Worm (Caenorhabditis elegans) whole organism, midembryonic: ENCODE measurements around the gene F07A11.4.
A peak's percentile ranks its signal among the peaks of the same experiment; 100 is the strongest.

Experiments used
- T22C8.4 ChIP-seq: fragments of 200-800 bp; sonication (Bioruptor generic); IDR thresholded peaks from 2 replicates; pipeline ENCODE4 v1.3.6; 2022; ENCODE audit warnings: missing genetic modification characterization, missing compliant biosample characterization
- cog-1 ChIP-seq: sonication (generic microtip); optimal IDR thresholded peaks from 2 replicates; lab custom pipeline; 2016; ENCODE audit warnings: missing genetic modification characterization, missing compliant biosample characterization
- flt-1 ChIP-seq: fragments of 200-800 bp; sonication (Bioruptor generic); IDR thresholded peaks from 2 replicates; pipeline ENCODE4 v1.3.6; 2022; ENCODE audit warnings: missing genetic modification characterization, missing compliant biosample characterization
- klf-2 ChIP-seq: fragments of 200-800 bp; sonication (Bioruptor generic); conservative IDR thresholded peaks from 2 replicates; pipeline ENCODE4 v1.3.6; 2022; ENCODE audit warnings: missing genetic modification reagents, missing genetic modification characterization, missing compliant biosample characterization
- med-1 ChIP-seq: sonication (generic microtip); optimal IDR thresholded peaks from 2 replicates; lab custom pipeline; 2017; ENCODE audit warnings: missing genetic modification characterization, mild to moderate bottlenecking, missing compliant biosample characterization, antibody characterized with exemption, missing genetic modification reagents; ENCODE audit not compliant: insufficient read depth
- ref-1 ChIP-seq: fragments of 200-800 bp; sonication (Bioruptor generic); conservative IDR thresholded peaks from 2 replicates; pipeline ENCODE4 v1.3.6; 2022; ENCODE audit warnings: missing genetic modification reagents, missing genetic modification characterization, missing compliant biosample characterization
- tab-1 ChIP-seq: fragments of 200-800 bp; sonication (Bioruptor generic); IDR thresholded peaks from 2 replicates; pipeline ENCODE4 v1.3.6; 2022; ENCODE audit warnings: missing genetic modification characterization, missing compliant biosample characterization
- ztf-23 ChIP-seq: fragments of 200-800 bp; sonication (Bioruptor generic); IDR thresholded peaks from 2 replicates; pipeline ENCODE4 v1.3.6; 2022; ENCODE audit warnings: missing genetic modification reagents, missing genetic modification characterization, missing compliant biosample characterization
- ztf-29 ChIP-seq: fragments of 200-800 bp; sonication (Bioruptor generic); IDR thresholded peaks from 2 replicates; pipeline ENCODE4 v1.3.6; 2022; ENCODE audit warnings: missing genetic modification reagents, missing genetic modification characterization, missing compliant biosample characterization

Gene F07A11.4

ce11 chrII:11634057-11634676, 33.4 kb downstream of the F07A11.4 start:
- TF ChIP-seq tab-1 (GFP tag; lab: Robert Waterston, UW) (0 out of 2 replicates have a peak, but pooled peaks have one; percentile 75), ztf-23 (GFP tag; lab: Robert Waterston, UW) (peak; percentile 55; the same call in 1 of the 2 replicates), klf-2 (no peak), T22C8.4 (GFP tag; lab: Robert Waterston, UW) (peak; percentile 24; the same call in 1 of the 2 replicates), cog-1 (tag; lab: Kevin White, UChicago) (peak; percentile 89), ztf-29 (GFP tag; lab: Robert Waterston, UW) (no peak), med-1 (GFP tag; lab: Kevin White, UChicago) (no peak), ref-1 (no peak), flt-1 (GFP tag; lab: Robert Waterston, UW) (peak; percentile 80)

DNA sequence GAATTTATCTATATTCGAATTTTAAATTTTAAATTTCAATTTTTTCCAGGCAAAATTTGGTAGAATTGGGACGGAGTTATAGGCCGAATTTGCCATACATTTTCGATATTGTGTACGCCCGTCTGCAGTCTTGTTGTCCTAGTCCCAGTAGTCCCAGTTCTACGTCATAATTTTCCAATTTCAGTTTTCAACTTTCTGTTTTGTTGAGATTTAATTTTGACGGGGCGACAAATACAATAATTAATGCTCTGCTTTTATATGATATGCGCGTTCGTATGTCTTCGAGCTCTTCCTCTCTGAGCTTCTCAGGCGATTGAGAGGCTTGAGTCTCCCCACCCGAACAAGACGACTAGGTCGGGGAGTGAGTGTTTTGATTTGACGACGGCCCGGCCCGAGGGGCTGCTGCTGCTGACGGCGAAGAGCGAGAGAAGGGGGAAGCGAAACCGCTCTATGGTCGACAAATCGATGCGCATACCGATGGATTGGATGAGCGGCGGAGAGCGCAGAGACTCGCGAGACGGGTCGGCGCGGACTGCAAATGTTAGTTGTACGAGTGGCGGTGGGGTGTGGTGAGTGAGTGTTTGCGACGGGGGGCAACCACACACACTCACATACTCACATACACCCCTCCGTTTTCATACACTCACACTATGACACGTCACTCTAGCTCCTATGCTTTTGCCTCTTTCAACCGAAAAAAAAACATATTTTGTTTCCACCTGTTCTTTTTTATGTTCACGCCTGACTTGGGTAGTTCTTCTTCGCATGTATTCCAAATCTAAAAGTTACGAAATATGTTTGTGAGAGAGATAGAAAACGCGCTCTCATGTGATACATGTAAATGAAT, 34.1 kb downstream of the F07A11.4 start:
- TF ChIP-seq tab-1 (GFP tag; lab: Robert Waterston, UW) (peak; percentile 75), med-1 (GFP tag; lab: Kevin White, UChicago) (no peak), klf-2 (0 out of 2 replicates have a peak, but pooled peaks have one; percentile 40), ref-1 (no peak), cog-1 (tag; lab: Kevin White, UChicago) (peak; percentile 93), ztf-23 (GFP tag; lab: Robert Waterston, UW) (peak; percentile 83; the same call in 1 of the 2 replicates), ztf-29 (GFP tag; lab: Robert Waterston, UW) (peak; percentile 71), flt-1 (GFP tag; lab: Robert Waterston, UW) (peak; percentile 80), T22C8.4 (GFP tag; lab: Robert Waterston, UW) (peak; percentile 83)

DNA sequence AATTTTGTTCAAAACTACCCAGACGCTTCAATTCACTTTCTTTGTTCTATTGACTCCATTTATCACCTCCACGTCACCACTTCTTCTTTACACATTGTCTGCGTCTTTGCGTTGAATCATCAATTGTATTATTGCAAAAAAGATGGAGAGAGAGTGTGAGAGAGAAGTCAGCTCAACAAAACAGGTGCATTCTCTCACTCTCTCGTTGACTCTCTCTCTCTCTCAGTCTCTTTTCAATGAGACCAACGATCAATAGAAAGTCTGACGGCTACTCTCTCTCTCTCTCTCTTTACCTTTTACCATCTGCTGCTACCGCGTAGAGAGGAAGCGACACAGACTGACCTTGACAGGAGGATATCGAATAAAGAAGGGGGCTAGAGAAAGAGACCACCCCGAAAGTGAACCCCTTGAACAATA, 34.9 kb downstream of the F07A11.4 start:
- TF ChIP-seq ref-1 (no peak), klf-2 (no peak), cog-1 (tag; lab: Kevin White, UChicago) (peak; percentile 31), med-1 (GFP tag; lab: Kevin White, UChicago) (no peak), flt-1 (GFP tag; lab: Robert Waterston, UW) (peak; percentile 49; the same call in 1 of the 2 replicates), ztf-29 (GFP tag; lab: Robert Waterston, UW) (no peak; the same call in 1 of the 2 replicates), ztf-23 (GFP tag; lab: Robert Waterston, UW) (peak; percentile 64; the same call in 1 of the 2 replicates), T22C8.4 (GFP tag; lab: Robert Waterston, UW) (peak; percentile 75), tab-1 (GFP tag; lab: Robert Waterston, UW) (0 out of 2 replicates have a peak, but pooled peaks have one; percentile 41)

ce11 chrII:11636617-11637016, 35.8 kb downstream of the F07A11.4 start:
- no peak for TF ChIP-seq ztf-23 (GFP tag; lab: Robert Waterston, UW)
- 0 out of 2 replicates have a peak, but pooled peaks have one; percentile 16 for TF ChIP-seq flt-1 (GFP tag; lab: Robert Waterston, UW)

DNA sequence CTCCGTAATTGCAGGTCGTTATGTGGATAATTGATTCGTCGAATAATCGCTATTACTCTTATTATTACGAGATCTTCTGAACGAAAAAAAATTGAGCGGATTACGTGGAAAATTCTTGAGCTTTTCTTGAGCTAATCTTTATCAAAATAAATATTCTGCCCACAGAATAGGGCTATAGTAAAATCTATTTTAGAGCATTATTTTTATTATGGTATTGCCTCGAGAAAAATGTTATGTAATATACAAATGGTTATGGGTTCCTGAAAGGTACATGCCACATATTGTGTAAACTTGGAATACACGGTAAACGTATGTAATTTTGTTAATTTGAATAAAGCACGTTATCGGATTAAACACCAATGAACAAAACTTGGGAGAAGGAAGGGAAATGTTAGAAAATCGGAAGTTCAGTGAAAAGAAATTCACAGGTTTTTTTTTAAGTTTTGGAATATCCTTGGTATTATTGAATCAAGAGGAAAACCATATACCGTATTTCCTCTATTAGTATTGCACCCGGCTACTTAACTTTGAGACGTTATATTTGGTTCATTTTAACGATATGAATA, 36.5 kb downstream of the F07A11.4 start:
- TF ChIP-seq cog-1 (tag; lab: Kevin White, UChicago) (peak; percentile 16), flt-1 (GFP tag; lab: Robert Waterston, UW) (peak; percentile 60; the same call in 1 of the 2 replicates), tab-1 (GFP tag; lab: Robert Waterston, UW) (no peak), ref-1 (no peak), ztf-23 (GFP tag; lab: Robert Waterston, UW) (0 out of 2 replicates have a peak, but pooled peaks have one; percentile 43), ztf-29 (GFP tag; lab: Robert Waterston, UW) (peak; percentile 22; the same call in 1 of the 2 replicates), T22C8.4 (GFP tag; lab: Robert Waterston, UW) (no peak), med-1 (GFP tag; lab: Kevin White, UChicago) (no peak), klf-2 (no peak)

DNA sequence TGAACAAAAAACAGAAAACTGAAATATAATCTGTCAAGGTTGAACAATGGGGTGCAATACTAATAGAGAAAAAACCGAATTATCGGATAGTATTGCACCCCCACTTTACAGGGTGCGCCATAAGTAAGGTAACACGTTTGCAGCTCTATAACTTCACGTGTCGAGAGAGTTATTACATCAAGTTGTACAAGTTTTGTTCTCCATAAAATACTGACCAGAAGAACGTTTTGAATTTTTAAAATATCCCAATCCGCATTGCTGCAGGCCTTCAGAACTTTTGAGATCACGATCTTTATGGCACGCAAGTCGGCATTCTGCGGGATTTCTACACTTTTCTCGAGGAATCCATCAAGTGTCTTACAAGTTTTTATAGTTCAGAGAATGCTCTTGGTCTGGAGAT, 37.0 kb downstream of the F07A11.4 start:
- TF ChIP-seq cog-1 (tag; lab: Kevin White, UChicago) (no peak), ref-1 (no peak), ztf-29 (GFP tag; lab: Robert Waterston, UW) (no peak), flt-1 (GFP tag; lab: Robert Waterston, UW) (no peak), klf-2 (no peak), med-1 (GFP tag; lab: Kevin White, UChicago) (no peak), T22C8.4 (GFP tag; lab: Robert Waterston, UW) (no peak)

DNA sequence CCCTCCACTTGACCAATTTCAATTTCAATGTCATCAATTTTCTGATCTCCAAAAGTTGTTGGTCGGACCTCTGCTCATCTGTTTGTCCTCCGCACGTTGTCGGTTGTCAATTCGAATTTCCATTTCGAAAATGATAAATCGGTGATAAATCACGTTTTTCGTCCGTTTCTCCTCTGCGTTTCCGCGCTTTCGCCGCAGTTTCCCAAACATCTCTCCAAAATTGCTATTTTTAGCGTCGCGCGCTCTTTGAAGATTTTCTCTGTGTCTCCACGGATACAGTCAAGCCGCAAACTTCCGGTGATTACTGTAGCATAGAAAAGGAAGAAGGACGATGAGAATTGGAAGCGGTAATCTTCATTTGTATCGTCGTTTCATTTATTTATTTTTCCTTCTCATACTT, 41.2 kb downstream of the F07A11.4 start:
- TF ChIP-seq flt-1 (GFP tag; lab: Robert Waterston, UW) (no peak), ztf-23 (GFP tag; lab: Robert Waterston, UW) (no peak), tab-1 (GFP tag; lab: Robert Waterston, UW) (no peak), ztf-29 (GFP tag; lab: Robert Waterston, UW) (no peak), med-1 (GFP tag; lab: Kevin White, UChicago) (no peak), ref-1 (no peak), klf-2 (no peak), cog-1 (tag; lab: Kevin White, UChicago) (no peak), T22C8.4 (GFP tag; lab: Robert Waterston, UW) (no peak)

DNA sequence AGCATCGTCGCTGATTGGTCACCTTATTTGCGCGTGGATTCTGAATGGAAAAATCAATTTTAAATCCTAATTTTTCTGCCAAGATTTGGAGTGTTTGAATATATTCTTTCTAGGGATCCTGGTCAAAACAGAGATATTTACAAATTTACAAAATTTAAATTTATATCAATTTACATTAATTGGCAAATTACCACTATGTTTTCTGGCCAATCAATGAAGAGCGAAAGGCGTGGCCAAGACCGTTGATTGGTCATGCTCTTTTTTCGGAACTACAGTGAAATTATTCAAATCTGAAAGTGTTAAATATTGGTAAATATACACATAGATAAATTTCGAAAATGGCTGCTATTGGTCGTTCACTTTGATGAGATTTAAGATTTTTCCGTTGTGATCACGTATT, 41.9 kb downstream of the F07A11.4 start:
- TF ChIP-seq T22C8.4 (GFP tag; lab: Robert Waterston, UW) (no peak), flt-1 (GFP tag; lab: Robert Waterston, UW) (no peak), ref-1 (no peak), tab-1 (GFP tag; lab: Robert Waterston, UW) (no peak), ztf-29 (GFP tag; lab: Robert Waterston, UW) (no peak), med-1 (GFP tag; lab: Kevin White, UChicago) (no peak), cog-1 (tag; lab: Kevin White, UChicago) (no peak)
